Worm (Caenorhabditis elegans): Measurements from ENCODE around the gene srz-72.

ce11 chrIV:16320410-16320809 is 21.5 kb downstream of the srz-72 start, which contains the start of gene K03D3.5:
- TF ChIP-seq ces-1 (GFP tag; optimal IDR thresholded peaks at IDR 0.05) (no peak), M03D4.4 (tag; optimal IDR thresholded peaks at IDR 0.05) (no peak), cnd-1 (tag; optimal IDR thresholded peaks at IDR 0.05) (no peak)
